Fruit fly (Drosophila melanogaster) whole organism, embryonic: ENCODE results near the gene CG42538.

Experiments used
- Antp ChIP-seq: fragments of 200-800 bp; sonication (Bioruptor generic); optimal IDR thresholded peaks from 3 replicates; lab custom pipeline; 2016; ENCODE audit warnings: missing biosample characterization, missing genetic modification characterization
- CG10321 ChIP-seq: fragments of 200-800 bp; sonication (Bioruptor generic); IDR thresholded peaks from 2 replicates; pipeline ENCODE4 v1.3.6; 2022; ENCODE audit warnings: missing biosample characterization, missing genetic modification characterization
- CG13624 ChIP-seq: fragments of 200-800 bp; sonication (Bioruptor generic); optimal IDR thresholded peaks from 2 replicates; lab custom pipeline; 2016; ENCODE audit warnings: missing biosample characterization, missing genetic modification characterization
- CG1647 ChIP-seq: fragments of 200-800 bp; sonication (Bioruptor generic); optimal IDR thresholded peaks from 3 replicates; lab custom pipeline; 2016; ENCODE audit warnings: missing biosample characterization, missing genetic modification characterization
- CG3065 ChIP-seq: fragments of 200-800 bp; sonication (Bioruptor generic); optimal IDR thresholded peaks from 2 replicates; lab custom pipeline; 2016; ENCODE audit warnings: missing biosample characterization, missing genetic modification characterization
- CG34376 ChIP-seq: fragments of 200-800 bp; sonication (Bioruptor generic); optimal IDR thresholded peaks from 2 replicates; lab custom pipeline; 2018; ENCODE audit warnings: missing biosample characterization, mild to moderate bottlenecking, missing genetic modification characterization
- CG43689 ChIP-seq: fragments of 200-800 bp; sonication (Bioruptor generic); IDR thresholded peaks from 2 replicates; pipeline ENCODE4 v1.3.6; 2022; ENCODE audit warnings: missing biosample characterization, missing genetic modification characterization
- CG6813 ChIP-seq: fragments of 200-800 bp; sonication (Bioruptor generic); optimal IDR thresholded peaks from 2 replicates; lab custom pipeline; 2017; ENCODE audit warnings: missing biosample characterization, missing genetic modification characterization, mild to moderate bottlenecking, moderate library complexity, missing genetic modification reagents
- CG7372 ChIP-seq: fragments of 200-800 bp; sonication (Bioruptor generic); IDR thresholded peaks from 2 replicates; pipeline ENCODE4 v1.3.6; 2022; ENCODE audit warnings: missing biosample characterization, missing genetic modification characterization
- CG7928 ChIP-seq: fragments of 200-800 bp; sonication (Bioruptor generic); optimal IDR thresholded peaks from 2 replicates; lab custom pipeline; 2017; ENCODE audit warnings: missing biosample characterization, mild to moderate bottlenecking, missing genetic modification characterization
- CG9876 ChIP-seq: fragments of 200-800 bp; sonication (Bioruptor generic); optimal IDR thresholded peaks from 2 replicates; lab custom pipeline; 2016; ENCODE audit warnings: missing biosample characterization, missing genetic modification characterization
- CG9932 ChIP-seq: fragments of 200-800 bp; sonication (Bioruptor generic); IDR thresholded peaks from 2 replicates; pipeline ENCODE4 v1.3.6; 2022; ENCODE audit warnings: missing biosample characterization, missing genetic modification characterization
- Dp ChIP-seq: fragments of 200-800 bp; sonication (Bioruptor generic); optimal IDR thresholded peaks from 2 replicates; lab custom pipeline; 2018; ENCODE audit warnings: missing biosample characterization, mild to moderate bottlenecking, missing genetic modification characterization, moderate library complexity
- HLH3B ChIP-seq: fragments of 200-800 bp; sonication (Bioruptor generic); IDR thresholded peaks from 2 replicates; pipeline ENCODE4 v1.3.6; 2022; ENCODE audit warnings: missing biosample characterization, missing genetic modification characterization
- HLH4C ChIP-seq: fragments of 200-800 bp; sonication (Bioruptor generic); IDR thresholded peaks from 3 replicates; pipeline ENCODE4 v1.3.6; 2022; ENCODE audit warnings: missing biosample characterization, missing genetic modification characterization; ENCODE audit not compliant: partially characterized antibody
- Myb ChIP-seq: fragments of 200-800 bp; sonication (Bioruptor generic); optimal IDR thresholded peaks from 2 replicates; lab custom pipeline; 2016; ENCODE audit warnings: missing biosample characterization, missing genetic modification characterization
- NC2α ChIP-seq: fragments of 200-800 bp; sonication (Bioruptor generic); optimal IDR thresholded peaks from 2 replicates; lab custom pipeline; 2016; ENCODE audit warnings: missing biosample characterization, missing genetic modification characterization
- Nf-YB ChIP-seq: fragments of 200-800 bp; sonication (Bioruptor generic); optimal IDR thresholded peaks from 3 replicates; lab custom pipeline; 2019; ENCODE audit warnings: missing biosample characterization, mild to moderate bottlenecking, missing genetic modification characterization, moderate library complexity
- al ChIP-seq: fragments of 200-800 bp; sonication (Bioruptor generic); IDR thresholded peaks from 2 replicates; pipeline ENCODE4 v1.3.6; 2022; ENCODE audit warnings: missing biosample characterization, missing genetic modification characterization
- ato ChIP-seq: fragments of 200-800 bp; sonication (Bioruptor generic); IDR thresholded peaks from 2 replicates; pipeline ENCODE4 v1.3.6; 2022; ENCODE audit warnings: missing biosample characterization, missing genetic modification characterization; ENCODE audit not compliant: partially characterized antibody
- bowl ChIP-seq: fragments of 200-800 bp; sonication (Bioruptor generic); IDR thresholded peaks from 2 replicates; pipeline ENCODE4 v1.3.6; 2022; ENCODE audit warnings: missing biosample characterization, missing genetic modification characterization
- chn ChIP-seq: fragments of 200-800 bp; sonication (Bioruptor generic); optimal IDR thresholded peaks from 2 replicates; lab custom pipeline; 2016; ENCODE audit warnings: missing biosample characterization, missing genetic modification characterization
- corto ChIP-seq: fragments of 200-800 bp; sonication (Bioruptor generic); optimal IDR thresholded peaks from 2 replicates; lab custom pipeline; 2016; ENCODE audit warnings: missing biosample characterization, mild to moderate bottlenecking, missing genetic modification characterization, moderate library complexity
- croc ChIP-seq: fragments of 200-800 bp; sonication (Bioruptor generic); conservative IDR thresholded peaks from 3 replicates; pipeline ENCODE4 v1.3.6; 2022; ENCODE audit warnings: missing biosample characterization, missing genetic modification characterization
- dan ChIP-seq: fragments of 200-800 bp; sonication (Bioruptor generic); IDR thresholded peaks from 2 replicates; pipeline ENCODE4 v1.3.6; 2022; ENCODE audit warnings: missing biosample characterization, missing genetic modification characterization
- ewg ChIP-seq: fragments of 200-800 bp; sonication (Bioruptor generic); optimal IDR thresholded peaks from 3 replicates; lab custom pipeline; 2017; ENCODE audit warnings: mild to moderate bottlenecking, missing biosample characterization, missing genetic modification reagents, missing genetic modification characterization
- gcm ChIP-seq: fragments of 200-800 bp; sonication (Bioruptor generic); optimal IDR thresholded peaks from 2 replicates; lab custom pipeline; 2019; ENCODE audit warnings: missing biosample characterization, mild to moderate bottlenecking, missing genetic modification characterization, moderate library complexity
- gem ChIP-seq: fragments of 200-800 bp; sonication (Bioruptor generic); optimal IDR thresholded peaks from 2 replicates; lab custom pipeline; 2019; ENCODE audit warnings: missing biosample characterization, mild to moderate bottlenecking, missing genetic modification characterization, moderate library complexity
- gfzf ChIP-seq: fragments of 200-800 bp; sonication (Bioruptor generic); optimal IDR thresholded peaks from 2 replicates; lab custom pipeline; 2016; ENCODE audit warnings: missing biosample characterization, mild to moderate bottlenecking, missing genetic modification characterization, moderate library complexity
- grn ChIP-seq: fragments of 200-800 bp; sonication (Bioruptor generic); optimal IDR thresholded peaks from 3 replicates; lab custom pipeline; 2017; ENCODE audit warnings: missing biosample characterization, missing genetic modification characterization
- ham ChIP-seq: fragments of 200-800 bp; sonication (Bioruptor generic); IDR thresholded peaks from 2 replicates; pipeline ENCODE4 v1.3.6; 2022; ENCODE audit warnings: missing biosample characterization, missing genetic modification characterization
- ken ChIP-seq: fragments of 200-800 bp; sonication (Bioruptor generic); IDR thresholded peaks from 3 replicates; pipeline ENCODE4 v1.3.6; 2022; ENCODE audit warnings: missing biosample characterization, missing genetic modification characterization
- lola ChIP-seq, 3 experiments: fragments of >200 bp in 2 of 3; fragments of 200-800 bp in 1 of 3; sonication (Bioruptor generic) in 1 of 3; optimal IDR thresholded peaks; 2 replicates each; lab custom pipeline; 2017 to 2019; ENCODE audit warnings: missing biosample characterization in 3 of 3, missing genetic modification characterization in 3 of 3, mild to moderate bottlenecking in 1 of 3, moderate library complexity in 1 of 3
- onecut ChIP-seq: fragments of 200-800 bp; sonication (Bioruptor generic); IDR thresholded peaks from 2 replicates; pipeline ENCODE4 v1.3.6; 2022; ENCODE audit warnings: missing biosample characterization, missing genetic modification characterization
- pan ChIP-seq, 4 experiments: fragments of >200 bp in 3 of 4; fragments of 200-800 bp in 1 of 4; sonication (Bioruptor generic) in 1 of 4; optimal IDR thresholded peaks in 3 of 4; IDR thresholded peaks in 1 of 4; 2 replicates each; pipeline versions ENCODE4 v1.3.6 to Lab custom; 2017 to 2022; ENCODE audit warnings: missing biosample characterization in 2 of 4, missing genetic modification characterization in 2 of 4, mixed read lengths in 1 of 4
- pho ChIP-seq: fragments of 200-800 bp; sonication (Bioruptor generic); optimal IDR thresholded peaks from 2 replicates; lab custom pipeline; 2016; ENCODE audit warnings: missing biosample characterization, missing genetic modification characterization
- repo ChIP-seq: fragments of 200-800 bp; sonication (Bioruptor generic); optimal IDR thresholded peaks from 2 replicates; lab custom pipeline; 2016; ENCODE audit warnings: missing biosample characterization, missing genetic modification characterization
- salm ChIP-seq: fragments of 200-800 bp; sonication (Bioruptor generic); optimal IDR thresholded peaks from 2 replicates; lab custom pipeline; 2018; ENCODE audit warnings: missing biosample characterization, mild to moderate bottlenecking, missing genetic modification characterization
- sc ChIP-seq, 3 experiments: fragments of >200 bp in 2 of 3; fragments of 200-800 bp in 1 of 3; sonication (Bioruptor generic) in 1 of 3; optimal IDR thresholded peaks; 2 replicates in 2 of 3; 3 replicates in 1 of 3; lab custom pipeline; 2017; ENCODE audit warnings: mild to moderate bottlenecking in 1 of 3, missing biosample characterization in 1 of 3, missing genetic modification characterization in 1 of 3, missing genetic modification reagents in 1 of 3
- shn ChIP-seq: fragments of 200-800 bp; sonication (Bioruptor generic); optimal IDR thresholded peaks from 3 replicates; lab custom pipeline; 2016; ENCODE audit warnings: missing biosample characterization, missing genetic modification characterization
- slbo ChIP-seq: fragments of 200-800 bp; sonication (Bioruptor generic); IDR thresholded peaks from 2 replicates; pipeline ENCODE4 v1.3.6; 2022; ENCODE audit warnings: missing biosample characterization, missing genetic modification characterization
- so ChIP-seq: fragments of 200-800 bp; sonication (Bioruptor generic); IDR thresholded peaks from 3 replicates; pipeline ENCODE4 v1.3.6; 2022; ENCODE audit warnings: missing biosample characterization, missing genetic modification characterization
- ttk ChIP-seq: fragments of 200-800 bp; sonication (Bioruptor generic); IDR thresholded peaks from 2 replicates; pipeline ENCODE4 v2.1.2; 2022; ENCODE audit warnings: missing biosample characterization, missing genetic modification characterization
- tx ChIP-seq: fragments of 200-800 bp; sonication (Bioruptor generic); optimal IDR thresholded peaks from 2 replicates; lab custom pipeline; 2016; ENCODE audit warnings: missing biosample characterization, missing genetic modification characterization
- vfl ChIP-seq: fragments of 200-800 bp; sonication (Bioruptor generic); optimal IDR thresholded peaks from 2 replicates; lab custom pipeline; 2016; ENCODE audit warnings: missing biosample characterization, missing genetic modification characterization
- z ChIP-seq: fragments of 200-800 bp; sonication (Bioruptor generic); IDR thresholded peaks from 3 replicates; pipeline ENCODE4 v1.3.6; 2022; ENCODE audit warnings: missing biosample characterization, missing genetic modification characterization
- zen2 ChIP-seq: fragments of 200-800 bp; sonication (Bioruptor generic); IDR thresholded peaks from 3 replicates; pipeline ENCODE4 v1.3.6; 2022; ENCODE audit warnings: missing biosample characterization, missing genetic modification characterization; ENCODE audit not compliant: partially characterized antibody
- zfh2 ChIP-seq: fragments of 200-800 bp; sonication (Bioruptor generic); optimal IDR thresholded peaks from 2 replicates; lab custom pipeline; 2016; ENCODE audit warnings: missing biosample characterization, missing genetic modification characterization

Gene CG42538

dm6 chr3L:16004401-16005237 lies 29.7 kb upstream of the CG42538 start, which contains the start of the genes hzg and mRpS31 (continued):
- TF ChIP-seq grn (peak; percentile 10), bowl (GFP tag; lab: Robert Waterston, UW) (no peak), zen2 (GFP tag; lab: Robert Waterston, UW) (no peak), z (no peak), CG9876 (no peak), gem (tag; lab: Kevin White, UChicago) (peak; percentile 77), ato (GFP tag; lab: Robert Waterston, UW) (no peak), CG34376 (GFP tag; lab: Kevin White, UChicago) (peak; percentile 36), Nf-YB (peak; percentile 6), CG7372 (GFP tag; lab: Robert Waterston, UW) (peak; percentile 66; the same call in 1 of the 2 replicates), Dp (peak; percentile 9), Antp (GFP tag; lab: Kevin White, UChicago) (peak; percentile 44), al (GFP tag; lab: Robert Waterston, UW) (peak; percentile 52; the same call in 1 of the 2 replicates), repo (GFP tag; lab: Kevin White, UChicago) (peak; percentile 13), ken (GFP tag; lab: Robert Waterston, UW) (0 out of 3 replicates have a peak, but pooled peaks have one; percentile 37), shn (peak; percentile 46), Myb (GFP tag; lab: Kevin White, UChicago) (peak; percentile 5), dan (GFP tag; lab: Robert Waterston, UW) (no peak), NC2α (GFP tag; lab: Kevin White, UChicago) (no peak), CG43689 (GFP tag; lab: Robert Waterston, UW) (no peak), HLH4C (no peak), CG9932 (GFP tag; lab: Robert Waterston, UW) (peak; percentile 63), ham (no peak), salm (tag; lab: Kevin White, UChicago) (no peak), CG7928 (GFP tag; lab: Kevin White, UChicago) (no peak), ttk (GFP tag; lab: Robert Waterston, UW) (peak; percentile 23; the same call in 1 of the 2 replicates), tx (GFP tag; lab: Kevin White, UChicago) (peak; percentile 38), pho (GFP tag; lab: Kevin White, UChicago) (peak; percentile 60), CG13624 (peak; percentile 15), zfh2 (GFP tag; lab: Kevin White, UChicago) (peak; percentile 60), chn (peak; percentile 46), HLH3B (GFP tag; lab: Robert Waterston, UW) (no peak), onecut (no peak), CG6813 (GFP tag; lab: Kevin White, UChicago) (no peak), gcm (GFP tag; lab: Kevin White, UChicago) (no peak), croc (GFP tag; lab: Robert Waterston, UW) (no peak), CG3065 (no peak), pan (optimal IDR thresholded peaks at IDR 0.05; lab: Kevin White, UChicago) (no peak), pan (GFP tag; optimal IDR thresholded peaks at IDR 0.05 in 1 of 2, IDR thresholded peaks at IDR 0.05 in 1 of 2) (peak in 1 of 2 experiments; percentile 24), so (GFP tag; lab: Robert Waterston, UW) (no peak), ewg (no peak), vfl (no peak), gfzf (peak; percentile 89), corto (GFP tag; lab: Kevin White, UChicago) (peak; percentile 28), lola (GFP tag; optimal IDR thresholded peaks at IDR 0.05; lab: Kevin White, UChicago) (peak in 1 of 3 experiments; percentile 53), slbo (GFP tag; lab: Robert Waterston, UW) (peak; percentile 65), CG1647 (no peak), sc (optimal IDR thresholded peaks at IDR 0.05; lab: Kevin White, UChicago) (no peak), sc (GFP tag; optimal IDR thresholded peaks at IDR 0.05; lab: Kevin White, UChicago) (no peak), CG10321 (GFP tag; lab: Robert Waterston, UW) (no peak)
